Fruit fly (Drosophila melanogaster): ENCODE measurements around the gene CG9044.

dm6 chr2L:5977070-5977728 is 27.9 kb downstream of the CG9044 start:
- TF ChIP-seq CG16779 (tag; optimal IDR thresholded peaks at IDR 0.05) (no peak), Eip75B (GFP tag; optimal IDR thresholded peaks at IDR 0.05) (no peak), CG6792 (GFP tag; optimal IDR thresholded peaks at IDR 0.05) (no peak)
